Fruit fly (Drosophila melanogaster): Measurements from ENCODE around the gene CG10970.
"Not testable (repeated sequence)": the region's sequence is repeated elsewhere in the genome, so short reads cannot be mapped to it uniquely, and the experiment has no call there.

- TF ChIP-seq Blimp-1 (GFP tag; optimal IDR thresholded peaks at IDR 0.05); ss (GFP tag; optimal IDR thresholded peaks at IDR 0.05); Smox (GFP tag; optimal IDR thresholded peaks at IDR 0.05); CG11902 (GFP tag; optimal IDR thresholded peaks at IDR 0.05); CG1621 (tag; optimal IDR thresholded peaks at IDR 0.05); fkh (GFP tag; optimal IDR thresholded peaks at IDR 0.05): not testable (repeated sequence)
These were observed 16.8 kb upstream of the CG10970 start, which contains the start of gene CG6999 for dm6 chrX:9087920-9088417.
